Fruit fly (Drosophila melanogaster) whole organism, embryonic: Measurements from ENCODE around the gene Alp9.

Experiments used
- Bgb ChIP-seq: fragments of 200-800 bp; sonication (Bioruptor generic); IDR thresholded peaks from 2 replicates; pipeline ENCODE4 v1.3.6; 2022; ENCODE audit warnings: missing biosample characterization, missing genetic modification characterization; ENCODE audit not compliant: partially characterized antibody
- CG10147 ChIP-seq: fragments of 200-800 bp; sonication (Bioruptor generic); optimal IDR thresholded peaks from 2 replicates; lab custom pipeline; 2019; ENCODE audit warnings: missing biosample characterization, mild to moderate bottlenecking, missing genetic modification characterization, moderate library complexity
- CG10267 ChIP-seq: fragments of 200-800 bp; sonication (Bioruptor generic); optimal IDR thresholded peaks from 2 replicates; lab custom pipeline; 2018; ENCODE audit warnings: missing biosample characterization, mild to moderate bottlenecking, missing genetic modification characterization, moderate library complexity
- CG10543 ChIP-seq: fragments of 200-800 bp; sonication (Bioruptor generic); optimal IDR thresholded peaks from 3 replicates; lab custom pipeline; 2017; ENCODE audit warnings: missing biosample characterization, mild to moderate bottlenecking, missing genetic modification characterization, moderate library complexity
- CG11247 ChIP-seq: fragments of 200-800 bp; sonication (Bioruptor generic); IDR thresholded peaks from 2 replicates; pipeline ENCODE4 v1.3.6; 2022; ENCODE audit warnings: missing biosample characterization, missing genetic modification characterization
- CG1233 ChIP-seq: fragments of 200-800 bp; sonication (Bioruptor generic); optimal IDR thresholded peaks from 4 replicates; lab custom pipeline; 2018; ENCODE audit warnings: missing biosample characterization, mild to moderate bottlenecking, missing genetic modification characterization
- CG13624 ChIP-seq: fragments of 200-800 bp; sonication (Bioruptor generic); optimal IDR thresholded peaks from 2 replicates; lab custom pipeline; 2016; ENCODE audit warnings: missing biosample characterization, missing genetic modification characterization
- CG15601 ChIP-seq: fragments of 200-800 bp; sonication (Bioruptor generic); optimal IDR thresholded peaks from 3 replicates; lab custom pipeline; 2019; ENCODE audit warnings: missing biosample characterization, mild to moderate bottlenecking, missing genetic modification characterization, moderate library complexity
- CG17802 ChIP-seq: fragments of 200-800 bp; sonication (Bioruptor generic); optimal IDR thresholded peaks from 2 replicates; lab custom pipeline; 2018; ENCODE audit warnings: missing biosample characterization, mild to moderate bottlenecking, missing genetic modification characterization, moderate library complexity
- CG2875 ChIP-seq: fragments of 200-800 bp; sonication (Bioruptor generic); optimal IDR thresholded peaks from 2 replicates; lab custom pipeline; 2017; ENCODE audit warnings: missing biosample characterization, mild to moderate bottlenecking, missing genetic modification characterization, missing genetic modification reagents
- CG2889 ChIP-seq: fragments of 200-800 bp; sonication (Bioruptor generic); IDR thresholded peaks from 3 replicates; pipeline ENCODE4 v1.3.6; 2022; ENCODE audit warnings: missing biosample characterization, missing genetic modification characterization
- CG43689 ChIP-seq: fragments of 200-800 bp; sonication (Bioruptor generic); IDR thresholded peaks from 2 replicates; pipeline ENCODE4 v1.3.6; 2022; ENCODE audit warnings: missing biosample characterization, missing genetic modification characterization
- CG4424 ChIP-seq: fragments of 200-800 bp; sonication (Bioruptor generic); optimal IDR thresholded peaks from 3 replicates; lab custom pipeline; 2016; ENCODE audit warnings: missing biosample characterization, missing genetic modification characterization
- CG4707 ChIP-seq: fragments of 200-800 bp; sonication (Bioruptor generic); optimal IDR thresholded peaks from 2 replicates; lab custom pipeline; 2018; ENCODE audit warnings: missing biosample characterization, mild to moderate bottlenecking, missing genetic modification characterization, moderate library complexity
- CG6272 ChIP-seq: fragments of 200-800 bp; sonication (Bioruptor generic); IDR thresholded peaks from 2 replicates; pipeline ENCODE4 v1.3.6; 2022; ENCODE audit warnings: missing biosample characterization, missing genetic modification characterization
- CG6683 ChIP-seq: fragments of 200-800 bp; sonication (Bioruptor generic); optimal IDR thresholded peaks from 2 replicates; lab custom pipeline; 2017; ENCODE audit warnings: missing biosample characterization, mild to moderate bottlenecking, missing genetic modification characterization, missing genetic modification reagents
- CG7357 ChIP-seq: fragments of 200-800 bp; sonication (Bioruptor generic); IDR thresholded peaks from 3 replicates; pipeline ENCODE4 v1.3.6; 2022; ENCODE audit warnings: missing biosample characterization, missing genetic modification characterization
- CoRest ChIP-seq: fragments of 200-800 bp; sonication (Bioruptor generic); optimal IDR thresholded peaks from 3 replicates; lab custom pipeline; 2018; ENCODE audit warnings: missing biosample characterization, mild to moderate bottlenecking, missing genetic modification characterization, moderate library complexity
- Deaf1 ChIP-seq: fragments of 200-800 bp; optimal IDR thresholded peaks from 3 replicates; lab custom pipeline; 2019; ENCODE audit warnings: missing biosample characterization, mild to moderate bottlenecking, missing genetic modification characterization, moderate library complexity
- Doc2 ChIP-seq: fragments of 200-800 bp; sonication (Bioruptor generic); IDR thresholded peaks from 2 replicates; pipeline ENCODE4 v1.3.6; 2022; ENCODE audit warnings: missing biosample characterization, missing genetic modification characterization
- E2f2 ChIP-seq: fragments of 200-800 bp; sonication (Bioruptor generic); IDR thresholded peaks from 2 replicates; pipeline ENCODE4 v1.3.6; 2022; ENCODE audit warnings: missing biosample characterization, missing genetic modification characterization
- Elba2 ChIP-seq: fragments of 200-800 bp; sonication (Bioruptor generic); optimal IDR thresholded peaks from 3 replicates; lab custom pipeline; 2016; ENCODE audit warnings: missing biosample characterization, missing genetic modification characterization
- Ets65A ChIP-seq: fragments of 200-800 bp; sonication (Bioruptor generic); peaks from one replicate; lab custom pipeline; 2016; ENCODE audit warnings: missing biosample characterization, missing genetic modification characterization
- Hand ChIP-seq: fragments of 200-800 bp; sonication (Bioruptor generic); optimal IDR thresholded peaks from 2 replicates; lab custom pipeline; 2017; ENCODE audit warnings: mild to moderate bottlenecking, missing biosample characterization, missing genetic modification reagents, missing genetic modification characterization
- Hmx ChIP-seq: fragments of 200-800 bp; sonication (Bioruptor generic); optimal IDR thresholded peaks from 2 replicates; lab custom pipeline; 2016; ENCODE audit warnings: missing biosample characterization, missing genetic modification characterization
- Hr39 ChIP-seq: fragments of >200 bp; optimal IDR thresholded peaks from 2 replicates; lab custom pipeline; 2017
- MESR4 ChIP-seq: fragments of 200-800 bp; sonication (Bioruptor generic); optimal IDR thresholded peaks from 2 replicates; lab custom pipeline; 2018; ENCODE audit warnings: missing biosample characterization, mild to moderate bottlenecking, missing genetic modification characterization, moderate library complexity
- Opbp ChIP-seq: fragments of 200-800 bp; sonication (Bioruptor generic); IDR thresholded peaks from 3 replicates; pipeline ENCODE4 v1.3.6; 2022; ENCODE audit warnings: missing biosample characterization, missing genetic modification characterization; ENCODE audit not compliant: partially characterized antibody
- Poxn ChIP-seq: fragments of 200-800 bp; sonication (Bioruptor generic); IDR thresholded peaks from 2 replicates; pipeline ENCODE4 v1.3.6; 2022; ENCODE audit warnings: missing biosample characterization, missing genetic modification characterization
- Trl ChIP-seq, 3 experiments: fragments of >200 bp in 2 of 3; fragments of 200-800 bp in 1 of 3; sonication (Bioruptor generic) in 1 of 3; optimal IDR thresholded peaks; 2 replicates in 1 of 3; 3 replicates in 2 of 3; lab custom pipeline; 2016 to 2017; ENCODE audit warnings: missing biosample characterization in 1 of 3, missing genetic modification characterization in 1 of 3
- amos ChIP-seq: fragments of 200-800 bp; sonication (Bioruptor generic); IDR thresholded peaks from 2 replicates; pipeline ENCODE4 v1.3.6; 2022; ENCODE audit warnings: missing biosample characterization, missing genetic modification characterization; ENCODE audit not compliant: partially characterized antibody
- ase ChIP-seq: fragments of 200-800 bp; sonication (Bioruptor generic); IDR thresholded peaks from 3 replicates; pipeline ENCODE4 v1.3.6; 2022; ENCODE audit warnings: missing biosample characterization, missing genetic modification characterization
- bsh ChIP-seq, 2 experiments: fragments of 200-800 bp; sonication (Bioruptor generic); optimal IDR thresholded peaks; 2 replicates each; lab custom pipeline; 2017 to 2018; ENCODE audit warnings: mild to moderate bottlenecking in 2 of 2, missing biosample characterization in 2 of 2, missing genetic modification characterization in 2 of 2, moderate library complexity in 1 of 2
- btn ChIP-seq: fragments of 200-800 bp; sonication (Bioruptor generic); optimal IDR thresholded peaks from 2 replicates; lab custom pipeline; 2016; ENCODE audit warnings: missing biosample characterization, missing genetic modification characterization
- cad ChIP-seq: fragments of >200 bp; optimal IDR thresholded peaks from 2 replicates; lab custom pipeline; 2017; ENCODE audit warnings: missing biosample characterization, missing genetic modification characterization
- danr ChIP-seq: fragments of 200-800 bp; sonication (Bioruptor generic); IDR thresholded peaks from 2 replicates; pipeline ENCODE4 v1.3.6; 2022; ENCODE audit warnings: missing biosample characterization, missing genetic modification characterization
- dimm ChIP-seq: fragments of 200-800 bp; sonication (Bioruptor generic); IDR thresholded peaks from 2 replicates; pipeline ENCODE4 v1.3.6; 2022; ENCODE audit warnings: missing biosample characterization, missing genetic modification characterization
- eve ChIP-seq, 2 experiments: fragments of >200 bp; optimal IDR thresholded peaks; 2 replicates each; lab custom pipeline; 2017; ENCODE audit warnings: missing biosample characterization in 2 of 2, missing genetic modification characterization in 2 of 2
- gem ChIP-seq: fragments of 200-800 bp; sonication (Bioruptor generic); optimal IDR thresholded peaks from 2 replicates; lab custom pipeline; 2019; ENCODE audit warnings: missing biosample characterization, mild to moderate bottlenecking, missing genetic modification characterization, moderate library complexity
- hb ChIP-seq: fragments of 200-800 bp; sonication (Bioruptor generic); IDR thresholded peaks from 3 replicates; pipeline ENCODE4 v1.3.6; 2022; ENCODE audit warnings: missing biosample characterization, missing genetic modification characterization; ENCODE audit not compliant: partially characterized antibody
- insv ChIP-seq, 2 experiments: fragments of 200-800 bp; sonication (Bioruptor generic); optimal IDR thresholded peaks; 3 replicates each; lab custom pipeline; 2016 to 2018; ENCODE audit warnings: missing biosample characterization in 2 of 2, missing genetic modification characterization in 2 of 2
- lmd ChIP-seq: fragments of 200-800 bp; sonication (Bioruptor generic); IDR thresholded peaks from 2 replicates; pipeline ENCODE4 v1.3.6; 2022; ENCODE audit warnings: missing biosample characterization, missing genetic modification characterization
- p53 ChIP-seq: fragments of 200-800 bp; sonication (Bioruptor generic); optimal IDR thresholded peaks from 2 replicates; lab custom pipeline; 2016; ENCODE audit warnings: missing biosample characterization, missing genetic modification characterization
- pfk ChIP-seq: fragments of 200-800 bp; sonication (Bioruptor generic); optimal IDR thresholded peaks from 2 replicates; lab custom pipeline; 2018; ENCODE audit warnings: missing biosample characterization, mild to moderate bottlenecking, missing genetic modification characterization, moderate library complexity
- pita ChIP-seq: fragments of 200-800 bp; sonication (Bioruptor generic); optimal IDR thresholded peaks from 2 replicates; lab custom pipeline; 2017; ENCODE audit warnings: missing biosample characterization, mild to moderate bottlenecking, missing genetic modification characterization
- psq ChIP-seq: fragments of 200-800 bp; sonication (Bioruptor generic); optimal IDR thresholded peaks from 2 replicates; lab custom pipeline; 2017; ENCODE audit warnings: missing biosample characterization, missing genetic modification characterization
- ro ChIP-seq: fragments of 200-800 bp; sonication (Bioruptor generic); IDR thresholded peaks from 2 replicates; pipeline ENCODE4 v1.3.6; 2022; ENCODE audit warnings: missing biosample characterization, missing genetic modification characterization
- sna ChIP-seq: fragments of 200-800 bp; sonication (Bioruptor generic); IDR thresholded peaks from 2 replicates; pipeline ENCODE4 v1.3.6; 2022; ENCODE audit warnings: missing biosample characterization, missing genetic modification characterization; ENCODE audit not compliant: partially characterized antibody
- unpg ChIP-seq: fragments of 200-800 bp; sonication (Bioruptor generic); optimal IDR thresholded peaks from 3 replicates; lab custom pipeline; 2018; ENCODE audit warnings: missing biosample characterization, mild to moderate bottlenecking, missing genetic modification characterization, moderate library complexity
- vnd ChIP-seq: fragments of 200-800 bp; sonication (Bioruptor generic); IDR thresholded peaks from 3 replicates; pipeline ENCODE4 v1.3.6; 2022; ENCODE audit warnings: missing biosample characterization, missing genetic modification characterization; ENCODE audit not compliant: partially characterized antibody

Gene Alp9

dm6 chr3L:5634188-5634894 lies 39.0 kb downstream of the Alp9 start (continued):
- TF ChIP-seq btn (GFP tag; lab: Kevin White, UChicago) (no peak), CG4707 (GFP tag; lab: Kevin White, UChicago) (no peak), hb (GFP tag; lab: Robert Waterston, UW) (no peak), unpg (no peak), pfk (GFP tag; lab: Kevin White, UChicago) (no peak), CG4424 (GFP tag; lab: Kevin White, UChicago) (no peak), CG1233 (GFP tag; lab: Kevin White, UChicago) (no peak), Doc2 (GFP tag; lab: Robert Waterston, UW) (no peak), Deaf1 (peak; percentile 98), bsh (GFP tag; optimal IDR thresholded peaks at IDR 0.05; lab: Kevin White, UChicago) (peak in 1 of 2 experiments; percentile 32), CG6683 (GFP tag; lab: Kevin White, UChicago) (no peak), CG15601 (tag; lab: Kevin White, UChicago) (peak; percentile 7), Hand (GFP tag; lab: Kevin White, UChicago) (no peak), lmd (GFP tag; lab: Robert Waterston, UW) (no peak), pita (GFP tag; lab: Kevin White, UChicago) (peak; percentile 10), CG43689 (GFP tag; lab: Robert Waterston, UW) (no peak), Trl (optimal IDR thresholded peaks at IDR 0.05; lab: Kevin White, UChicago) (peak; percentile 59 to 78), Trl (GFP tag; optimal IDR thresholded peaks at IDR 0.05; lab: Kevin White, UChicago) (no peak), Bgb (GFP tag; lab: Robert Waterston, UW) (no peak), CG17802 (tag; lab: Kevin White, UChicago) (no peak), danr (GFP tag; lab: Robert Waterston, UW) (no peak), CG2889 (no peak), Opbp (GFP tag; lab: Robert Waterston, UW) (no peak), E2f2 (no peak), CG11247 (GFP tag; lab: Robert Waterston, UW) (no peak), Ets65A (peak; percentile 87), CG2875 (no peak), CG7357 (GFP tag; lab: Robert Waterston, UW) (no peak), CG6272 (no peak), sna (GFP tag; lab: Robert Waterston, UW) (0 out of 2 replicates have a peak, but pooled peaks have one; percentile 39), CoRest (tag; lab: Kevin White, UChicago) (no peak), MESR4 (GFP tag; lab: Kevin White, UChicago) (no peak), CG13624 (no peak), CG10267 (tag; lab: Kevin White, UChicago) (no peak), vnd (no peak), gem (tag; lab: Kevin White, UChicago) (peak; percentile 12), CG10147 (GFP tag; lab: Kevin White, UChicago) (no peak), cad (GFP tag; lab: Kevin White, UChicago) (no peak), CG10543 (GFP tag; lab: Kevin White, UChicago) (no peak), p53 (no peak), psq (GFP tag; lab: Kevin White, UChicago) (no peak), Hmx (no peak), amos (no peak; the same call in 1 of the 2 replicates), ase (GFP tag; lab: Robert Waterston, UW) (no peak), Elba2 (GFP tag; lab: Kevin White, UChicago) (no peak), ro (GFP tag; lab: Robert Waterston, UW) (no peak), dimm (GFP tag; lab: Robert Waterston, UW) (no peak), Poxn (GFP tag; lab: Robert Waterston, UW) (no peak), Hr39 (lab: Kevin White, UChicago) (no peak), eve (GFP tag; optimal IDR thresholded peaks at IDR 0.05; lab: Kevin White, UChicago) (peak in 1 of 2 experiments; percentile 37), insv (GFP tag; optimal IDR thresholded peaks at IDR 0.05; lab: Kevin White, UChicago) (no peak)
